Fruit fly (Drosophila melanogaster) whole organism, wandering third instar larva: ENCODE results near the gene Vps13D.
A peak's percentile ranks its signal among the peaks of the same experiment; 100 is the strongest.

Source experiments
- Abd-B ChIP-seq: fragments of >200 bp; optimal IDR thresholded peaks from 2 replicates; lab custom pipeline; 2017; ENCODE audit warnings: missing biosample characterization, missing genetic modification characterization
- CG32264 ChIP-seq: fragments of 200-800 bp; sonication (Bioruptor generic); optimal IDR thresholded peaks from 2 replicates; lab custom pipeline; 2016; ENCODE audit warnings: missing biosample characterization, missing genetic modification characterization
- CG9705 ChIP-seq: fragments of 200-800 bp; sonication (Bioruptor generic); optimal IDR thresholded peaks from 2 replicates; lab custom pipeline; 2018; ENCODE audit warnings: missing biosample characterization, mild to moderate bottlenecking, missing genetic modification characterization
- CrebA ChIP-seq: fragments of 200-800 bp; sonication (Bioruptor generic); optimal IDR thresholded peaks from 2 replicates; lab custom pipeline; 2016; ENCODE audit warnings: missing biosample characterization, mild to moderate bottlenecking, missing genetic modification characterization, borderline replicate concordance
- Dif ChIP-seq: fragments of 200-275, 200-300 bp; sonication (Bioruptor generic); optimal IDR thresholded peaks from 2 replicates; lab custom pipeline; 2018; ENCODE audit warnings: missing biosample characterization, missing genetic modification characterization; ENCODE audit not compliant: partially characterized antibody
- GATAd ChIP-seq: sonication (Bioruptor generic); optimal IDR thresholded peaks from 2 replicates; lab custom pipeline; 2016; ENCODE audit warnings: missing biosample characterization, missing genetic modification characterization
- HLH106 ChIP-seq: fragments of 200-800 bp; optimal IDR thresholded peaks from 3 replicates; lab custom pipeline; 2019; ENCODE audit warnings: missing biosample characterization, mild to moderate bottlenecking, missing genetic modification characterization, moderate library complexity
- Hnf4 ChIP-seq: fragments of 200-800 bp; sonication (Bioruptor generic); optimal IDR thresholded peaks from 2 replicates; lab custom pipeline; 2016; ENCODE audit warnings: missing biosample characterization, mild to moderate bottlenecking, missing genetic modification characterization
- Hr78 ChIP-seq: fragments of >200 bp; optimal IDR thresholded peaks from 2 replicates; lab custom pipeline; 2017; ENCODE audit warnings: missing biosample characterization, missing genetic modification characterization
- Hr83 ChIP-seq: fragments of 200-300 bp; sonication (Bioruptor generic); optimal IDR thresholded peaks from 2 replicates; lab custom pipeline; 2016; ENCODE audit warnings: missing biosample characterization, mild to moderate bottlenecking, missing genetic modification characterization, moderate library complexity; ENCODE audit not compliant: poor library complexity, severe bottlenecking
- Jra ChIP-seq: sonication (Bioruptor generic); optimal IDR thresholded peaks from 2 replicates; lab custom pipeline; 2016; ENCODE audit warnings: missing biosample characterization, missing genetic modification characterization
- Mio ChIP-seq: sonication (Bioruptor generic); optimal IDR thresholded peaks from 2 replicates; lab custom pipeline; 2016; ENCODE audit warnings: missing biosample characterization, missing genetic modification characterization
- N ChIP-seq: fragments of >200 bp; optimal IDR thresholded peaks from 2 replicates; lab custom pipeline; 2018; ENCODE audit warnings: missing biosample characterization, missing external identifiers, missing genetic modification characterization
- OdsH ChIP-seq: fragments of 200-800 bp; sonication (Bioruptor generic); optimal IDR thresholded peaks from 2 replicates; lab custom pipeline; 2016; ENCODE audit warnings: missing biosample characterization, mild to moderate bottlenecking, missing genetic modification characterization
- Rel ChIP-seq, 2 experiments: fragments of 200-800 bp; sonication (Bioruptor generic) in 1 of 2; optimal IDR thresholded peaks; 2 replicates in 1 of 2; 3 replicates in 1 of 2; lab custom pipeline; 2016 to 2019; ENCODE audit warnings: mild to moderate bottlenecking in 2 of 2, missing biosample characterization in 2 of 2, missing genetic modification characterization in 2 of 2, moderate library complexity in 1 of 2
- Sp1 ChIP-seq: fragments of 200-800 bp; sonication (Bioruptor generic); optimal IDR thresholded peaks from 3 replicates; lab custom pipeline; 2019; ENCODE audit warnings: missing biosample characterization, mild to moderate bottlenecking, missing genetic modification characterization, moderate library complexity
- Vsx2 ChIP-seq: fragments of 200-300, 225-300 bp; sonication (Bioruptor generic); optimal IDR thresholded peaks from 2 replicates; lab custom pipeline; 2018; ENCODE audit warnings: missing biosample characterization, missing genetic modification characterization; ENCODE audit not compliant: partially characterized antibody
- br ChIP-seq: fragments of 200-800 bp; sonication (Bioruptor generic); optimal IDR thresholded peaks from 2 replicates; lab custom pipeline; 2016; ENCODE audit warnings: missing biosample characterization, missing genetic modification characterization
- brk ChIP-seq: fragments of 200-800 bp; sonication (Bioruptor generic); optimal IDR thresholded peaks from 2 replicates; lab custom pipeline; 2016; ENCODE audit warnings: missing biosample characterization, mild to moderate bottlenecking, missing genetic modification characterization
- dl ChIP-seq, 2 experiments: fragments of 175-275, 200-275 bp in 1 of 2; fragments of 200-275 bp in 1 of 2; sonication (Bioruptor generic); optimal IDR thresholded peaks; lab custom pipeline; 2018; ENCODE audit warnings: mild to moderate bottlenecking in 2 of 2, missing biosample characterization in 2 of 2, missing genetic modification characterization in 2 of 2, moderate library complexity in 2 of 2; ENCODE audit not compliant: partially characterized antibody in 2 of 2, insufficient read depth in 1 of 2
- dmrt93B ChIP-seq: fragments of 200-800 bp; sonication (Bioruptor generic); optimal IDR thresholded peaks from 2 replicates; lab custom pipeline; 2018; ENCODE audit warnings: missing biosample characterization, mild to moderate bottlenecking, missing genetic modification characterization
- dsf ChIP-seq: sonication (Bioruptor generic); optimal IDR thresholded peaks from 2 replicates; lab custom pipeline; 2016; ENCODE audit warnings: missing biosample characterization, missing genetic modification characterization, borderline replicate concordance
- ey ChIP-seq: fragments of 200-800 bp; sonication (Bioruptor generic); optimal IDR thresholded peaks from 2 replicates; lab custom pipeline; 2016; ENCODE audit warnings: missing biosample characterization, missing genetic modification characterization
- foxo ChIP-seq, 2 experiments: fragments of 200-800 bp; sonication (Bioruptor generic); optimal IDR thresholded peaks; 2 replicates in 1 of 2; 3 replicates in 1 of 2; lab custom pipeline; 2016 to 2017; ENCODE audit warnings: missing biosample characterization in 2 of 2, missing genetic modification characterization in 2 of 2
- fru ChIP-seq: fragments of 200-800 bp; sonication (Bioruptor generic); optimal IDR thresholded peaks from 3 replicates; lab custom pipeline; 2016; ENCODE audit warnings: missing biosample characterization, mild to moderate bottlenecking, missing genetic modification characterization
- h ChIP-seq: fragments of 200-800 bp; sonication (Bioruptor generic); optimal IDR thresholded peaks from 3 replicates; lab custom pipeline; 2016; ENCODE audit warnings: missing biosample characterization, mild to moderate bottlenecking, missing genetic modification characterization
- lola ChIP-seq: fragments of >200 bp; optimal IDR thresholded peaks from 2 replicates; lab custom pipeline; 2017; ENCODE audit warnings: missing biosample characterization, missing genetic modification characterization
- pan ChIP-seq: fragments of >200 bp; optimal IDR thresholded peaks from 2 replicates; lab custom pipeline; 2017
- psq ChIP-seq: fragments of 200-800 bp; sonication (Bioruptor generic); optimal IDR thresholded peaks from 3 replicates; lab custom pipeline; 2017; ENCODE audit warnings: missing biosample characterization, mild to moderate bottlenecking, missing genetic modification characterization, moderate library complexity
- rgr ChIP-seq: fragments of 200-800 bp; sonication (Bioruptor generic); optimal IDR thresholded peaks from 3 replicates; lab custom pipeline; 2016; ENCODE audit warnings: missing biosample characterization, mild to moderate bottlenecking, missing genetic modification characterization
- sv ChIP-seq: fragments of 200-800 bp; sonication (Bioruptor generic); optimal IDR thresholded peaks from 3 replicates; lab custom pipeline; 2016; ENCODE audit warnings: missing biosample characterization, missing genetic modification characterization
- tai ChIP-seq: sonication (Bioruptor generic); optimal IDR thresholded peaks from 2 replicates; lab custom pipeline; 2016; ENCODE audit warnings: missing biosample characterization, missing genetic modification characterization
- usp ChIP-seq: fragments of >200 bp; optimal IDR thresholded peaks from 2 replicates; lab custom pipeline; 2017; ENCODE audit warnings: missing biosample characterization, missing genetic modification characterization
- woc ChIP-seq: sonication (Bioruptor generic); optimal IDR thresholded peaks from 2 replicates; lab custom pipeline; 2016; ENCODE audit warnings: missing biosample characterization, mild to moderate bottlenecking, missing genetic modification characterization

Vps13D gene

DNA sequence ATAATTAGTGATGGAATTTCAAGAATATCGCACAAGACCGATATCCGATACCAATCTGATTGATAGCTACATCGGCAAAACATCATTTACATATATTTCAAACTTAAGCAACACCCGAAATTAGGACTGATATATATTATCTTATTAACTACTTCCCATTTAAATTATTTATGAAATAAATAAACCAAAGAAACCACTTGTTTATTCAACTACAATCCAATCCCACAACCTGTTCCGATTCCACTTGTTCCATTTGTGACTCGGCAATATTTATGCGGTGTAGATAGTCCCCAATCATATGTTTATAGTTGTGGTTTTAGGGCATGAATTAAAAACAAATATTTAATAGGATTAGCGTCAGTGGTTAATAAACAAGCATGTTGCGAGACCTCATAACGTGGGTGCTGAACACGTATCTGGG is at the start of gene Vps13D, which contains the start of gene CG10973:
TSS of gene Vps13D (plus strand) at position 281 of the 421 bp plus-strand sequence.
TSS of gene CG10973 (minus strand) at position 6 of the 421 bp plus-strand sequence.
- no peak for TF ChIP-seq br (GFP tag; lab: Kevin White, UChicago)
- no peak for TF ChIP-seq dsf (GFP tag; lab: Kevin White, UChicago)
- no peak for TF ChIP-seq OdsH (GFP tag; lab: Kevin White, UChicago)
- TF ChIP-seq tai (GFP tag; lab: Kevin White, UChicago): peak; percentile 41
- no peak for TF ChIP-seq Hr78
- TF ChIP-seq Vsx2: peak; percentile 99
- peak; percentile 49 for TF ChIP-seq sv (GFP tag; lab: Kevin White, UChicago)
- TF ChIP-seq CG32264: no peak
- no peak for TF ChIP-seq foxo (GFP tag; optimal IDR thresholded peaks at IDR 0.05; lab: Kevin White, UChicago)
- TF ChIP-seq dl (GFP tag; optimal IDR thresholded peaks at IDR 0.05; lab: Kevin White, UChicago; ENCODE audit: insufficient read depth in 1 of 2, partially characterized antibody in 2 of 2): peak; percentile 75 to 90
- no peak for TF ChIP-seq Mio
- TF ChIP-seq Hnf4 (GFP tag; lab: Kevin White, UChicago): peak; percentile 35
- TF ChIP-seq Jra (GFP tag; lab: Kevin White, UChicago): peak; percentile 16
- peak; percentile 79 for TF ChIP-seq brk (GFP tag; lab: Kevin White, UChicago)
- no peak for TF ChIP-seq woc (GFP tag; lab: Kevin White, UChicago)
- no peak for TF ChIP-seq psq (GFP tag; lab: Kevin White, UChicago)
- TF ChIP-seq fru (GFP tag; lab: Kevin White, UChicago): no peak
- no peak for TF ChIP-seq HLH106 (tag; lab: Kevin White, UChicago)
- no peak for TF ChIP-seq usp
- no peak for TF ChIP-seq dmrt93B
- TF ChIP-seq Dif (GFP tag; lab: Kevin White, UChicago): peak; percentile 99
- TF ChIP-seq, all 38 proteins: peak for 8

DNA sequence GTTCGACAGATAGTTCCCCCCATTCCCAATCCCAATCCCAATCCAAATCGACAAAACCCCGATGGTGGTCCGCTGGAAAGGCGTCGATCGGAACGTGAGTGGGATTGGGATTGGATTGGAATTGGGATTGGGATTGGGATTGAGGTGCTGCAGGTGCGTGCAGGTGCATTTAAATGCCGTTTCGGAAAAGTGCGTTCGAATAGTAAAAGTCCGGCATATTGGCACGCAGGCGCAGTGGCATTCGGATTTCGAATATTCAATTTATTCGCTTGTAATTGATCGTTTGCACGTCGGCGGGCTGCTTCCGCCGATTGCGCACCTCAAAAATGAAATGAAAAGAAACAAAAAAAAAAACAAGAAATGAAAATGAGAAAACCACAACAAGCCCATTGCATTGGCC is 49.5 kb upstream of the Vps13D start:
- TF ChIP-seq sv (GFP tag; lab: Kevin White, UChicago) (no peak), br (GFP tag; lab: Kevin White, UChicago) (no peak), CG9705 (GFP tag; lab: Kevin White, UChicago) (no peak), woc (GFP tag; lab: Kevin White, UChicago) (no peak), dmrt93B (no peak), fru (GFP tag; lab: Kevin White, UChicago) (no peak), dl (GFP tag; optimal IDR thresholded peaks at IDR 0.05; lab: Kevin White, UChicago; ENCODE audit: insufficient read depth in 1 of 2, partially characterized antibody in 2 of 2) (no peak), Hnf4 (GFP tag; lab: Kevin White, UChicago) (no peak), brk (GFP tag; lab: Kevin White, UChicago) (no peak), rgr (GFP tag; lab: Kevin White, UChicago) (no peak), CrebA (no peak), h (GFP tag; lab: Kevin White, UChicago) (no peak), Hr83 (no peak), pan (no peak), Mio (no peak), foxo (GFP tag; optimal IDR thresholded peaks at IDR 0.05; lab: Kevin White, UChicago) (no peak)

DNA sequence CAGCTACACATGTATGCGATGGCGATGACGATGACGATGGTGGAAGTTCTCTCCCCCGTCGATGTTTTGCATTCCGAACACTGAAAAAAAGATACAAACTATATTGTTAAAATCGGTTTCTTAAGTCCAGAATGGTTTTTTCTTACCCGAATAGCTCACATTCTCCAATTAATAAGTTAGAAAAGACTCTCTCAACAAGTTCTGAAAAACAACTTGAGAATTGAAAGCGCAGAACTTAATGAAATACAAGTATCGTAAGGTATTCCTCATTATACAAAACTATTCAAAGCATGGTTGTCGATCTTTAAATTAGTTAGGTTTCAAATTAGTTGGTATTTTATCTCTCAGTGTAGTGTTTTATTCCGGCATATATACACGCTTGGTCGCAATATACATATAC is 48.4 kb upstream of the Vps13D start:
- peak; percentile 7 for TF ChIP-seq rgr (GFP tag; lab: Kevin White, UChicago)
- TF ChIP-seq Abd-B: no peak
- TF ChIP-seq woc (GFP tag; lab: Kevin White, UChicago): peak; percentile 23
- peak; percentile 18 for TF ChIP-seq h (GFP tag; lab: Kevin White, UChicago)
- TF ChIP-seq foxo (GFP tag; optimal IDR thresholded peaks at IDR 0.05; lab: Kevin White, UChicago): peak in 1 of 2 experiments; percentile 36
- TF ChIP-seq fru (GFP tag; lab: Kevin White, UChicago): peak; percentile 26
- no peak for TF ChIP-seq Hr78
- no peak for TF ChIP-seq Jra (GFP tag; lab: Kevin White, UChicago)
- no peak for TF ChIP-seq pan
- TF ChIP-seq ey (GFP tag; lab: Kevin White, UChicago): peak; percentile 10
- TF ChIP-seq Hnf4 (GFP tag; lab: Kevin White, UChicago): no peak
- TF ChIP-seq OdsH (GFP tag; lab: Kevin White, UChicago): no peak
- TF ChIP-seq N: no peak

DNA sequence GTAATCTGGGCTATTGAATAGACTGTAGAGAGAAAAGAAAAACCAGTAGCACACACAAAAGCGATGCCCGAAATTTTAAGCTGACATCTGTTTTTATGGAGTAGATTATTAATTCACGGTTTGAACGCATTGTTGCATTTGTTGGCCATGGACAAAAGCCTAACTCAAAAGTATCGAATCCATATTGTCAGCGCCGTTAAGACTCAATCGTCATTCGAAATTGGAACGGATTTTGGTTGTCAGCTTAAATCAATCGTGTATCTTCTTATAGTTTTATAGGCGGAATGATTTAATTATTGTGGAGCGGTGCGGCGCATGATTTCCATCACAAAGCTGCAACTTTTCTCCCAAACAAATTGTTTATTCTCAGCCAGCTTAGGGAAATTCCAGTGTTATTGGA is 43.4 kb upstream of the Vps13D start:
- no peak for TF ChIP-seq dmrt93B
- TF ChIP-seq Vsx2: no peak
- no peak for TF ChIP-seq Dif (GFP tag; lab: Kevin White, UChicago)
- TF ChIP-seq tai (GFP tag; lab: Kevin White, UChicago): no peak
- TF ChIP-seq Hnf4 (GFP tag; lab: Kevin White, UChicago): no peak
- no peak for TF ChIP-seq brk (GFP tag; lab: Kevin White, UChicago)
- no peak for TF ChIP-seq foxo (GFP tag; optimal IDR thresholded peaks at IDR 0.05; lab: Kevin White, UChicago)
- TF ChIP-seq GATAd: no peak
- TF ChIP-seq psq (GFP tag; lab: Kevin White, UChicago): no peak
- TF ChIP-seq rgr (GFP tag; lab: Kevin White, UChicago): no peak
- no peak for TF ChIP-seq Rel (GFP tag; optimal IDR thresholded peaks at IDR 0.05; lab: Kevin White, UChicago)
- no peak for TF ChIP-seq Rel (tag; optimal IDR thresholded peaks at IDR 0.05; lab: Kevin White, UChicago)
- TF ChIP-seq dsf (GFP tag; lab: Kevin White, UChicago): no peak
- TF ChIP-seq ey (GFP tag; lab: Kevin White, UChicago): no peak
- no peak for TF ChIP-seq Sp1 (GFP tag; lab: Kevin White, UChicago)
- TF ChIP-seq CG9705 (GFP tag; lab: Kevin White, UChicago): no peak
- TF ChIP-seq sv (GFP tag; lab: Kevin White, UChicago): no peak
- TF ChIP-seq N: no peak
- TF ChIP-seq CG32264: no peak
- TF ChIP-seq lola (GFP tag; lab: Kevin White, UChicago): no peak
- TF ChIP-seq usp: no peak
